Fruit fly (Drosophila melanogaster): Measurements from ENCODE around the gene Mst87F.

DNA sequence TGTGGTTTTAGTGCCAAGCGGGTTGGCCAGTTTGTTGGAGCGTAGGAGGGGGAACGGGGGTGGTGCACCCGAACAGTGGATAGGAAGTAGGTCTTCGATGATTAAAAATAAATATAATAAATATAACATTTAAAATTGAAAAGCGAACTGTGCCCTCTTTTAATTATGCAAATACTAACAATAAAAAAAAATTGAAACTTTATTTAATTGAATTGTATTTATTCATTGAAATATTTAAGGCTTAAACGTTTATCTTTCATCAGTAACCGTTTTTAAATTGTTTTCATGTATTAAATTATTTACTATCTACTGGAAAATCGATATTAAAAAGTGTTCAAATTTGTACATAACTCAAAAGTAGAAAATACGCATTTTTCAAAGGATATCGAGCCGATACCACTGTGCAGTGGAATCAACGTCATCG lies 47.6 kb upstream of the Mst87F start:
- TF ChIP-seq HLH106 (tag; optimal IDR thresholded peaks at IDR 0.05), result peak; percentile 59
- TF ChIP-seq woc (GFP tag; optimal IDR thresholded peaks at IDR 0.05), result no peak
- TF ChIP-seq br (GFP tag; optimal IDR thresholded peaks at IDR 0.05), result no peak
- TF ChIP-seq usp (GFP tag; optimal IDR thresholded peaks at IDR 0.05), result no peak
- TF ChIP-seq pan (optimal IDR thresholded peaks at IDR 0.05), result no peak
- no peak for TF ChIP-seq Rel (GFP tag; optimal IDR thresholded peaks at IDR 0.05)
- no peak for TF ChIP-seq Rel (tag; optimal IDR thresholded peaks at IDR 0.05)
- TF ChIP-seq Abd-B (GFP tag; optimal IDR thresholded peaks at IDR 0.05), result no peak
- peak; percentile 46 for TF ChIP-seq OdsH (GFP tag; optimal IDR thresholded peaks at IDR 0.05)
- no peak for TF ChIP-seq h (GFP tag; optimal IDR thresholded peaks at IDR 0.05)
- no peak for TF ChIP-seq Hr78 (GFP tag; optimal IDR thresholded peaks at IDR 0.05)
- TF ChIP-seq Hnf4 (GFP tag; optimal IDR thresholded peaks at IDR 0.05), result no peak
